Worm (Caenorhabditis elegans) whole organism, L1 larva: ENCODE results near the gene rom-1.

Experiments used
- C04F5.9 ChIP-seq: sonication (generic microtip); optimal IDR thresholded peaks from 2 replicates; lab custom pipeline; 2016; ENCODE audit warnings: missing genetic modification characterization, missing compliant biosample characterization
- C16A3.4 ChIP-seq: fragments of 150-350 bp; optimal IDR thresholded peaks from 2 replicates; lab custom pipeline; 2014; ENCODE audit warnings: missing biosample characterization, missing genetic modification characterization
- C34B4.2 ChIP-seq: sonication (generic microtip); optimal IDR thresholded peaks from 2 replicates; lab custom pipeline; 2017; ENCODE audit warnings: mild to moderate bottlenecking, missing genetic modification characterization, missing compliant biosample characterization
- Y116A8C.19 ChIP-seq: sonication (generic microtip); optimal IDR thresholded peaks from 2 replicates; lab custom pipeline; 2016; ENCODE audit warnings: missing compliant biosample characterization, missing genetic modification characterization, borderline replicate concordance
- ama-1 ChIP-seq: fragments of 150-350 bp; optimal IDR thresholded peaks from 2 replicates; lab custom pipeline; 2014
- ceh-63 ChIP-seq: fragments of 200-800 bp; sonication (Bioruptor generic); optimal IDR thresholded peaks from 2 replicates; lab custom pipeline; 2018; ENCODE audit warnings: mild to moderate bottlenecking, missing genetic modification characterization, missing compliant biosample characterization
- ceh-82 ChIP-seq, 3 experiments: fragments of 150-350 bp in 1 of 3; sonication (generic microtip) in 2 of 3; optimal IDR thresholded peaks; 2 replicates each; lab custom pipeline; 2014 to 2017; ENCODE audit warnings: missing biosample characterization in 3 of 3, missing genetic modification characterization in 3 of 3
- ceh-90 ChIP-seq: sonication (generic microtip); optimal IDR thresholded peaks from 2 replicates; lab custom pipeline; 2016; ENCODE audit warnings: missing genetic modification characterization, missing compliant biosample characterization
- ces-1 ChIP-seq: fragments of 150-350 bp; optimal IDR thresholded peaks from 2 replicates; lab custom pipeline; 2014; ENCODE audit warnings: missing biosample characterization, missing genetic modification reagents, missing genetic modification characterization
- dpl-1 ChIP-seq, 3 experiments: fragments of 150-350 bp in 2 of 3; sonication (generic microtip) in 1 of 3; optimal IDR thresholded peaks; 2 replicates each; lab custom pipeline; 2014 to 2017; ENCODE audit warnings: missing biosample characterization in 3 of 3, missing genetic modification characterization in 3 of 3, missing genetic modification reagents in 3 of 3
- efl-1 ChIP-seq, 4 experiments: fragments of 150-350 bp; optimal IDR thresholded peaks in 3 of 4; peaks in 1 of 4; 1 replicate in 1 of 4; 2 replicates in 3 of 4; lab custom pipeline; 2014; ENCODE audit warnings: missing biosample characterization in 2 of 4, missing genetic modification characterization in 2 of 4, missing genetic modification reagents in 2 of 4
- egl-13 ChIP-seq: sonication (generic microtip); optimal IDR thresholded peaks from 2 replicates; lab custom pipeline; 2016; ENCODE audit warnings: missing genotype, missing genetic modification reagents, missing genetic modification characterization, missing compliant biosample characterization
- elt-2 ChIP-seq: sonication (generic microtip); optimal IDR thresholded peaks from 2 replicates; lab custom pipeline; 2016; ENCODE audit warnings: missing genetic modification characterization, mild to moderate bottlenecking, inconsistent platforms, missing compliant biosample characterization, missing genetic modification reagents
- fkh-4 ChIP-seq: sonication (generic microtip); optimal IDR thresholded peaks from 2 replicates; lab custom pipeline; 2016; ENCODE audit warnings: missing compliant biosample characterization, missing genetic modification characterization, borderline replicate concordance
- fkh-8 ChIP-seq: sonication (generic microtip); optimal IDR thresholded peaks from 2 replicates; lab custom pipeline; 2016; ENCODE audit warnings: mild to moderate bottlenecking, missing genetic modification characterization, missing compliant biosample characterization
- hlh-4 ChIP-seq: sonication (generic microtip); optimal IDR thresholded peaks from 2 replicates; lab custom pipeline; 2016; ENCODE audit warnings: mild to moderate bottlenecking, missing genetic modification characterization, missing compliant biosample characterization
- hpl-2 ChIP-seq: fragments of 150-350 bp; optimal IDR thresholded peaks from 2 replicates; lab custom pipeline; 2014; ENCODE audit warnings: missing biosample characterization, missing genetic modification reagents, missing genetic modification characterization
- irx-1 ChIP-seq: sonication (generic microtip); optimal IDR thresholded peaks from 2 replicates; lab custom pipeline; 2016; ENCODE audit warnings: missing genetic modification characterization, missing compliant biosample characterization
- lin-13 ChIP-seq: fragments of 150-350 bp; optimal IDR thresholded peaks from 2 replicates; lab custom pipeline; 2014; ENCODE audit warnings: missing biosample characterization, missing genetic modification reagents, missing genetic modification characterization
- lin-14 ChIP-seq: fragments of 200-800 bp; sonication (Bioruptor generic); optimal IDR thresholded peaks from 2 replicates; lab custom pipeline; 2018; ENCODE audit warnings: mild to moderate bottlenecking, missing genetic modification characterization, moderate library complexity, missing compliant biosample characterization
- lin-15B ChIP-seq: fragments of 150-350 bp; sonication (generic microtip); optimal IDR thresholded peaks from 3 replicates; lab custom pipeline; 2014; ENCODE audit warnings: missing biosample characterization, missing genetic modification characterization
- lin-35 ChIP-seq, 2 experiments: fragments of 150-350 bp; optimal IDR thresholded peaks; 2 replicates each; lab custom pipeline; 2014; ENCODE audit warnings: missing biosample characterization in 2 of 2, missing genetic modification characterization in 2 of 2, missing genetic modification reagents in 2 of 2
- lin-39 ChIP-seq: fragments of 150-350 bp; optimal IDR thresholded peaks from 2 replicates; lab custom pipeline; 2014; ENCODE audit warnings: missing biosample characterization, missing genetic modification reagents, missing genetic modification characterization
- lsy-2 ChIP-seq, 2 experiments: fragments of 150-350 bp; optimal IDR thresholded peaks; 2 replicates each; lab custom pipeline; 2014; ENCODE audit warnings: missing biosample characterization in 2 of 2, missing genetic modification characterization in 2 of 2
- mab-9 ChIP-seq: fragments of 200-800 bp; sonication (Bioruptor generic); IDR thresholded peaks from 2 replicates; pipeline ENCODE4 v1.3.6; 2022; ENCODE audit warnings: missing genetic modification reagents, missing genetic modification characterization, missing compliant biosample characterization
- mdl-1 ChIP-seq, 2 experiments: fragments of 150-350 bp; optimal IDR thresholded peaks; 2 replicates each; lab custom pipeline; 2014 to 2017; ENCODE audit warnings: missing biosample characterization in 2 of 2, missing genetic modification characterization in 2 of 2, inconsistent platforms in 1 of 2
- mep-1 ChIP-seq: fragments of 150-350 bp; optimal IDR thresholded peaks from 2 replicates; lab custom pipeline; 2014; ENCODE audit warnings: missing biosample characterization, missing genetic modification characterization
- nhr-19 ChIP-seq: fragments of 200-800 bp; sonication (Bioruptor generic); conservative IDR thresholded peaks from 2 replicates; pipeline ENCODE4 v1.3.6; 2022; ENCODE audit warnings: missing genetic modification characterization, missing compliant biosample characterization
- nhr-20 ChIP-seq: sonication (generic microtip); optimal IDR thresholded peaks from 2 replicates; lab custom pipeline; 2016; ENCODE audit warnings: mild to moderate bottlenecking, missing genetic modification characterization, missing compliant biosample characterization
- nhr-237 ChIP-seq: fragments of 150-350 bp; optimal IDR thresholded peaks from 2 replicates; lab custom pipeline; 2014; ENCODE audit warnings: missing biosample characterization, missing genetic modification characterization
- nhr-76 ChIP-seq: sonication (generic microtip); optimal IDR thresholded peaks from 2 replicates; lab custom pipeline; 2017; ENCODE audit warnings: missing biosample characterization, missing genetic modification characterization
- nhr-77 ChIP-seq: fragments of 150-350 bp; optimal IDR thresholded peaks from 2 replicates; lab custom pipeline; 2014; ENCODE audit warnings: missing biosample characterization, missing genetic modification characterization
- nhr-84 ChIP-seq: sonication (generic microtip); optimal IDR thresholded peaks from 2 replicates; lab custom pipeline; 2017; ENCODE audit warnings: missing biosample characterization, missing genetic modification characterization
- nhr-85 ChIP-seq: sonication (generic microtip); peaks from one replicate; lab custom pipeline; 2016; ENCODE audit warnings: missing genetic modification characterization, inconsistent platforms, missing compliant biosample characterization
- skn-1 ChIP-seq: fragments of 150-350 bp; optimal IDR thresholded peaks from 2 replicates; lab custom pipeline; 2014; ENCODE audit warnings: missing biosample characterization, missing genetic modification characterization
- snu-23 ChIP-seq: sonication (generic microtip); optimal IDR thresholded peaks from 2 replicates; lab custom pipeline; 2016; ENCODE audit warnings: missing genetic modification characterization, missing compliant biosample characterization
- sox-4 ChIP-seq: sonication (generic microtip); optimal IDR thresholded peaks from 2 replicates; lab custom pipeline; 2016; ENCODE audit warnings: missing genetic modification characterization, missing compliant biosample characterization
- sup-37 ChIP-seq: fragments of 200-800 bp; sonication (Bioruptor generic); optimal IDR thresholded peaks from 2 replicates; lab custom pipeline; 2018; ENCODE audit warnings: mild to moderate bottlenecking, missing genetic modification characterization, missing compliant biosample characterization
- swsn-7 ChIP-seq: sonication (generic microtip); optimal IDR thresholded peaks from 2 replicates; lab custom pipeline; 2016; ENCODE audit warnings: missing genetic modification characterization, missing compliant biosample characterization
- tlp-1 ChIP-seq: fragments of 150-350 bp; optimal IDR thresholded peaks from 2 replicates; lab custom pipeline; 2014; ENCODE audit warnings: missing biosample characterization, missing genetic modification characterization
- unc-130 ChIP-seq: fragments of 150-350 bp; optimal IDR thresholded peaks from 2 replicates; lab custom pipeline; 2017; ENCODE audit warnings: missing biosample characterization, missing genetic modification characterization, inconsistent platforms
- unc-30 ChIP-seq: sonication (generic microtip); optimal IDR thresholded peaks from 2 replicates; lab custom pipeline; 2017; ENCODE audit warnings: missing biosample characterization, missing genetic modification characterization
- unc-62 ChIP-seq: fragments of 150-350 bp; optimal IDR thresholded peaks from 2 replicates; lab custom pipeline; 2014; ENCODE audit warnings: missing biosample characterization, missing genetic modification reagents, missing genetic modification characterization
- xbp-1 ChIP-seq: sonication (generic microtip); optimal IDR thresholded peaks from 2 replicates; lab custom pipeline; 2016; ENCODE audit warnings: missing genetic modification characterization, missing compliant biosample characterization
- zag-1 ChIP-seq: fragments of 150-350 bp; optimal IDR thresholded peaks from 2 replicates; lab custom pipeline; 2014; ENCODE audit warnings: missing biosample characterization, missing genetic modification characterization
- zip-4 ChIP-seq: fragments of 200-800 bp; sonication (Bioruptor generic); optimal IDR thresholded peaks from 2 replicates; lab custom pipeline; 2018; ENCODE audit warnings: mild to moderate bottlenecking, missing genetic modification characterization, moderate library complexity, missing compliant biosample characterization
- ztf-11 ChIP-seq, 2 experiments: sonication (generic microtip); optimal IDR thresholded peaks; 2 replicates each; lab custom pipeline; 2016 to 2017; ENCODE audit warnings: missing genetic modification characterization in 2 of 2, missing biosample characterization in 1 of 2, missing compliant biosample characterization in 1 of 2

Gene rom-1

ce11 chrIII:4900260-4900659, 6.7 kb upstream of the rom-1 start, which contains the start of gene tag-340:
Gene tag-340 (plus strand): TSS chrIII:4900508.
- TF ChIP-seq lin-35 (GFP tag; optimal IDR thresholded peaks at IDR 0.05; lab: Kevin White, UChicago), result no peak
- TF ChIP-seq efl-1 (optimal IDR thresholded peaks at IDR 0.05; lab: Kevin White, UChicago), result no peak
- peak in 1 of 2 experiments; percentile 20 for TF ChIP-seq efl-1 (GFP tag; optimal IDR thresholded peaks at IDR 0.05 in 1 of 2; lab: Kevin White, UChicago)
- TF ChIP-seq, all 84 proteins: peak for 1

ce11 chrIII:4903784-4904183, 3.2 kb upstream of the rom-1 start, which contains the start of gene kbp-2:
Gene kbp-2 (minus strand): TSS chrIII:4903884.
- no peak for TF ChIP-seq lin-14 (GFP tag; lab: Kevin White, UChicago)
- TF ChIP-seq nhr-84 (tag; lab: Kevin White, UChicago), result no peak
- TF ChIP-seq ztf-11 (tag; optimal IDR thresholded peaks at IDR 0.05; lab: Kevin White, UChicago), result no peak
- no peak for TF ChIP-seq skn-1 (tag; lab: Kevin White, UChicago)
- TF ChIP-seq nhr-76, result no peak
- no peak for TF ChIP-seq nhr-20 (tag; lab: Kevin White, UChicago)
- TF ChIP-seq nhr-19, result no peak
- no peak for TF ChIP-seq irx-1
- no peak for TF ChIP-seq lin-15B (tag; lab: Kevin White, UChicago)
- no peak for TF ChIP-seq ces-1 (GFP tag; lab: Kevin White, UChicago)
- no peak for TF ChIP-seq lsy-2 (tag; optimal IDR thresholded peaks at IDR 0.05; lab: Kevin White, UChicago)
- TF ChIP-seq ama-1 (lab: Kevin White, UChicago), result no peak
- no peak for TF ChIP-seq efl-1 (optimal IDR thresholded peaks at IDR 0.05; lab: Kevin White, UChicago)
- no peak for TF ChIP-seq efl-1 (GFP tag; optimal IDR thresholded peaks at IDR 0.05 in 1 of 2; lab: Kevin White, UChicago)

- TF ChIP-seq mdl-1 (tag; optimal IDR thresholded peaks at IDR 0.05; lab: Kevin White, UChicago) (no peak), unc-30 (no peak), tlp-1 (tag; lab: Kevin White, UChicago) (no peak), zip-4 (GFP tag; lab: Kevin White, UChicago) (no peak), fkh-4 (tag; lab: Kevin White, UChicago) (peak; percentile 88), efl-1 (optimal IDR thresholded peaks at IDR 0.05; lab: Kevin White, UChicago) (peak; percentile 61 to 76), efl-1 (GFP tag; optimal IDR thresholded peaks at IDR 0.05 in 1 of 2; lab: Kevin White, UChicago) (peak; percentile 84 to 98), elt-2 (no peak), sup-37 (GFP tag; lab: Kevin White, UChicago) (no peak), xbp-1 (tag; lab: Kevin White, UChicago) (no peak), nhr-84 (tag; lab: Kevin White, UChicago) (no peak), ces-1 (GFP tag; lab: Kevin White, UChicago) (no peak), lin-39 (tag; lab: Kevin White, UChicago) (no peak), Y116A8C.19 (peak; percentile 5), nhr-237 (tag; lab: Kevin White, UChicago) (no peak), ceh-63 (no peak), mab-9 (no peak), C34B4.2 (tag; lab: Kevin White, UChicago) (no peak), C16A3.4 (no peak), zag-1 (tag; lab: Kevin White, UChicago) (no peak), ceh-82 (tag; optimal IDR thresholded peaks at IDR 0.05; lab: Kevin White, UChicago) (no peak), ama-1 (lab: Kevin White, UChicago) (no peak), snu-23 (GFP tag; lab: Kevin White, UChicago) (peak; percentile 26), nhr-19 (no peak), dpl-1 (GFP tag; optimal IDR thresholded peaks at IDR 0.05; lab: Kevin White, UChicago) (peak; percentile 52 to 84 (median 73)), fkh-8 (tag; lab: Kevin White, UChicago) (peak; percentile 57), mep-1 (tag; lab: Kevin White, UChicago) (peak; percentile 39), ceh-90 (tag; lab: Kevin White, UChicago) (peak; percentile 94), nhr-76 (no peak), sox-4 (peak; percentile 46), nhr-85 (tag; lab: Kevin White, UChicago) (peak; percentile 69), lin-13 (GFP tag; lab: Kevin White, UChicago) (no peak), hlh-4 (tag; lab: Kevin White, UChicago) (no peak), unc-62 (GFP tag; lab: Kevin White, UChicago) (no peak), nhr-77 (tag; lab: Kevin White, UChicago) (no peak), ztf-11 (tag; optimal IDR thresholded peaks at IDR 0.05; lab: Kevin White, UChicago) (peak in 1 of 2 experiments; percentile 68), C04F5.9 (tag; lab: Kevin White, UChicago) (peak; percentile 59), swsn-7 (peak; percentile 19), hpl-2 (GFP tag; lab: Kevin White, UChicago) (no peak), lsy-2 (tag; optimal IDR thresholded peaks at IDR 0.05; lab: Kevin White, UChicago) (peak; percentile 35 to 51), egl-13 (tag; lab: Kevin White, UChicago) (peak; percentile 61), unc-130 (no peak)
Observed at ce11 chrIII:4905405-4905804, 1.6 kb upstream of the rom-1 start, which contains the start of gene F26F4.8. Gene F26F4.8 (minus strand): TSS chrIII:4905473.
